Fruit fly (Drosophila melanogaster): Measurements from ENCODE around the gene mthl7.

mthl7 gene

dm6 chr3L:8185263-8186227 lies 5.2 kb upstream of the mthl7 start (continued):
- no peak for TF ChIP-seq zf30C (GFP tag; optimal IDR thresholded peaks at IDR 0.05)
- TF ChIP-seq Hr39 (optimal IDR thresholded peaks at IDR 0.05) = no peak
- no peak for TF ChIP-seq CG11093 (GFP tag; IDR thresholded peaks at IDR 0.05)
- TF ChIP-seq ttk (GFP tag; IDR thresholded peaks at IDR 0.05) = no peak
- peak; percentile 38 for TF ChIP-seq unpg (GFP tag; optimal IDR thresholded peaks at IDR 0.05)
- TF ChIP-seq Dp (GFP tag; optimal IDR thresholded peaks at IDR 0.05) = no peak
- TF ChIP-seq CG12659 (GFP tag; optimal IDR thresholded peaks at IDR 0.05) = peak; percentile 33
- peak; percentile 25 for TF ChIP-seq Myb (GFP tag; optimal IDR thresholded peaks at IDR 0.05)
- no peak for TF ChIP-seq Lhr (GFP tag; optimal IDR thresholded peaks at IDR 0.05)
- TF ChIP-seq CG7963 (GFP tag; IDR thresholded peaks at IDR 0.05; ENCODE audit: partially characterized antibody) = no peak
- no peak for TF ChIP-seq CG33213 (GFP tag; optimal IDR thresholded peaks at IDR 0.05)
- TF ChIP-seq Stat92E (GFP tag; optimal IDR thresholded peaks at IDR 0.05) = no peak
- peak; percentile 3 for TF ChIP-seq pnt (GFP tag; optimal IDR thresholded peaks at IDR 0.05)
- TF ChIP-seq maf-S (GFP tag; optimal IDR thresholded peaks at IDR 0.05) = peak; percentile 23
- TF ChIP-seq Mrtf (GFP tag; IDR thresholded peaks at IDR 0.05) = no peak
- TF ChIP-seq CG32532 (GFP tag; IDR thresholded peaks at IDR 0.05) = peak; percentile 64; the same call in 1 of the 2 replicates
- TF ChIP-seq CG11695 (GFP tag; IDR thresholded peaks at IDR 0.05) = 0 out of 3 replicates have a peak, but pooled peaks have one; percentile 34
- TF ChIP-seq chif (GFP tag; optimal IDR thresholded peaks at IDR 0.05) = peak in 1 of 2 experiments; percentile 49
- peak; percentile 57 for TF ChIP-seq CG11504 (tag; optimal IDR thresholded peaks at IDR 0.05)
- TF ChIP-seq CG2678 (tag; optimal IDR thresholded peaks at IDR 0.05) = peak; percentile 67
- TF ChIP-seq wek (GFP tag; optimal IDR thresholded peaks at IDR 0.05) = no peak
- peak; percentile 13 for TF ChIP-seq tx (GFP tag; optimal IDR thresholded peaks at IDR 0.05)
- TF ChIP-seq pan (optimal IDR thresholded peaks at IDR 0.05) = no peak
- TF ChIP-seq pan (GFP tag; optimal IDR thresholded peaks at IDR 0.05 in 1 of 2, IDR thresholded peaks at IDR 0.05 in 1 of 2) = peak in 1 of 2 experiments; percentile 46
- no peak for TF ChIP-seq mld (GFP tag; IDR thresholded peaks at IDR 0.05; ENCODE audit: partially characterized antibody)
- TF ChIP-seq Fer3 (tag; optimal IDR thresholded peaks at IDR 0.05) = peak; percentile 38
- no peak for TF ChIP-seq gt (GFP tag; IDR thresholded peaks at IDR 0.05)
- TF ChIP-seq Scr (GFP tag; IDR thresholded peaks at IDR 0.05; ENCODE audit: partially characterized antibody) = 0 out of 2 replicates have a peak, but pooled peaks have one; percentile 13
- no peak for TF ChIP-seq CG1832 (GFP tag; optimal IDR thresholded peaks at IDR 0.05)
- TF ChIP-seq hth (optimal IDR thresholded peaks at IDR 0.05) = no peak
- 0 out of 3 replicates have a peak, but pooled peaks have one; percentile 37 for TF ChIP-seq ase (GFP tag; IDR thresholded peaks at IDR 0.05)
- TF ChIP-seq sr (GFP tag; IDR thresholded peaks at IDR 0.05) = no peak
- peak; percentile 90 for TF ChIP-seq ERR (GFP tag; optimal IDR thresholded peaks at IDR 0.05)
- TF ChIP-seq Gug (GFP tag; IDR thresholded peaks at IDR 0.05) = peak; percentile 60; the same call in 2 of the 4 replicates
- 0 out of 2 replicates have a peak, but pooled peaks have one; percentile 27 for TF ChIP-seq CG7372 (GFP tag; IDR thresholded peaks at IDR 0.05)
- TF ChIP-seq CG6175 (GFP tag; IDR thresholded peaks at IDR 0.05) = 0 out of 3 replicates have a peak, but pooled peaks have one; percentile 44
- TF ChIP-seq Bdp1 (GFP tag; optimal IDR thresholded peaks at IDR 0.05) = peak; percentile 3
- TF ChIP-seq CG12299 (tag; optimal IDR thresholded peaks at IDR 0.05) = peak; percentile 10
- TF ChIP-seq CG14667 (GFP tag; IDR thresholded peaks at IDR 0.05) = peak; percentile 42; the same call in 1 of the 2 replicates
- no peak for TF ChIP-seq repo (GFP tag; optimal IDR thresholded peaks at IDR 0.05)
- no peak for TF ChIP-seq Dref (GFP tag; IDR thresholded peaks at IDR 0.05)
- TF ChIP-seq CG6791 (GFP tag; IDR thresholded peaks at IDR 0.05; ENCODE audit: partially characterized antibody) = no peak
- TF ChIP-seq wor (GFP tag; IDR thresholded peaks at IDR 0.05) = no peak
- peak; percentile 74 for TF ChIP-seq Ptx1 (GFP tag; IDR thresholded peaks at IDR 0.05)
- no peak for TF ChIP-seq gcm (GFP tag; optimal IDR thresholded peaks at IDR 0.05)
- peak; percentile 38; the same call in 1 of the 2 replicates for TF ChIP-seq danr (GFP tag; IDR thresholded peaks at IDR 0.05)
- TF ChIP-seq GATAe (GFP tag; conservative IDR thresholded peaks at IDR 0.05) = peak; percentile 71; the same call in 1 of the 2 replicates
- TF ChIP-seq CG14860 (GFP tag; IDR thresholded peaks at IDR 0.05; ENCODE audit: partially characterized antibody) = no peak
